Worm (Caenorhabditis elegans) whole organism, young adult: Measurements from ENCODE around the gene C45G9.8.

ENCODE experiments used
- C17E4.6 ChIP-seq: fragments of 200-800 bp; sonication (Bioruptor generic); IDR thresholded peaks from 2 replicates; pipeline ENCODE4 v1.3.6; 2022; ENCODE audit warnings: missing genetic modification reagents, missing genetic modification characterization, missing compliant biosample characterization
- F22D6.2 ChIP-seq: sonication (generic microtip); optimal IDR thresholded peaks from 2 replicates; lab custom pipeline; 2016; ENCODE audit warnings: mild to moderate bottlenecking, missing genetic modification characterization, missing compliant biosample characterization
- F52B5.7 ChIP-seq: sonication (generic microtip); optimal IDR thresholded peaks from 2 replicates; lab custom pipeline; 2016; ENCODE audit warnings: mild to moderate bottlenecking, missing genetic modification characterization, missing compliant biosample characterization
- F57C9.4 ChIP-seq: sonication (generic microtip); optimal IDR thresholded peaks from 2 replicates; lab custom pipeline; 2017; ENCODE audit warnings: mild to moderate bottlenecking, missing genetic modification characterization, missing compliant biosample characterization
- K12H6.12 ChIP-seq: fragments of 200-800 bp; sonication (Bioruptor generic); optimal IDR thresholded peaks from 2 replicates; lab custom pipeline; 2018; ENCODE audit warnings: mild to moderate bottlenecking, missing genetic modification characterization, missing compliant biosample characterization
- Y53G8AR.9 ChIP-seq: fragments of 200-800 bp; sonication (Bioruptor generic); conservative IDR thresholded peaks from 2 replicates; pipeline ENCODE4 v1.3.6; 2022; ENCODE audit warnings: missing genetic modification reagents, missing genetic modification characterization, missing compliant biosample characterization
- Y79H2A.3 ChIP-seq: fragments of 200-800 bp; sonication (Bioruptor generic); conservative IDR thresholded peaks from 2 replicates; pipeline ENCODE4 v1.3.6; 2022; ENCODE audit warnings: missing genetic modification reagents, missing genetic modification characterization, missing compliant biosample characterization
- ama-1 ChIP-seq, 3 experiments: fragments of 150-350 bp in 1 of 3; sonication (generic microtip) in 2 of 3; optimal IDR thresholded peaks; 2 replicates each; lab custom pipeline; 2014 to 2018; ENCODE audit warnings: missing biosample characterization in 2 of 3, missing genetic modification characterization in 2 of 3, missing genetic modification reagents in 2 of 3
- aptf-3 ChIP-seq: fragments of 200-800 bp; sonication (Bioruptor generic); IDR thresholded peaks from 2 replicates; pipeline ENCODE4 v1.3.6; 2022; ENCODE audit warnings: missing genetic modification characterization, missing compliant biosample characterization
- athp-1 ChIP-seq: sonication (generic microtip); optimal IDR thresholded peaks from 2 replicates; lab custom pipeline; 2017; ENCODE audit warnings: mild to moderate bottlenecking, missing genetic modification characterization, missing compliant biosample characterization
- ccch-3 ChIP-seq: fragments of 200-800 bp; sonication (Bioruptor generic); optimal IDR thresholded peaks from 2 replicates; lab custom pipeline; 2018; ENCODE audit warnings: mild to moderate bottlenecking, missing genetic modification characterization, missing compliant biosample characterization
- cebp-1 ChIP-seq, 2 experiments: fragments of 200-800 bp in 1 of 2; sonication (Bioruptor generic) in 1 of 2; sonication (generic microtip) in 1 of 2; IDR thresholded peaks in 1 of 2; optimal IDR thresholded peaks in 1 of 2; 2 replicates each; pipeline versions ENCODE4 v1.3.6 to Lab custom; 2017 to 2022; ENCODE audit warnings: missing compliant biosample characterization in 2 of 2, missing genetic modification characterization in 2 of 2, mild to moderate bottlenecking in 1 of 2, missing genetic modification reagents in 1 of 2, moderate library complexity in 1 of 2
- cebp-2 ChIP-seq: fragments of 200-800 bp; sonication (Bioruptor generic); IDR thresholded peaks from 2 replicates; pipeline ENCODE4 v1.3.6; 2022; ENCODE audit warnings: missing genetic modification characterization, missing compliant biosample characterization
- ceh-58 ChIP-seq: fragments of 200-800 bp; sonication (Bioruptor generic); IDR thresholded peaks from 2 replicates; pipeline ENCODE4 v1.3.6; 2022; ENCODE audit warnings: missing genetic modification characterization, missing compliant biosample characterization
- ceh-91 ChIP-seq: fragments of 200-800 bp; sonication (Bioruptor generic); IDR thresholded peaks from 2 replicates; pipeline ENCODE4 v1.3.6; 2022; ENCODE audit warnings: missing genetic modification reagents, missing genetic modification characterization, missing compliant biosample characterization
- chd-7 ChIP-seq: sonication (generic microtip); optimal IDR thresholded peaks from 2 replicates; lab custom pipeline; 2016; ENCODE audit warnings: mild to moderate bottlenecking, missing genetic modification characterization, moderate library complexity, missing compliant biosample characterization
- efl-1 ChIP-seq: fragments of 150-350 bp; optimal IDR thresholded peaks from 2 replicates; lab custom pipeline; 2014; ENCODE audit warnings: missing biosample characterization, missing genetic modification reagents, missing genetic modification characterization
- egl-18 ChIP-seq: fragments of 200-800 bp; sonication (Bioruptor generic); IDR thresholded peaks from 2 replicates; pipeline ENCODE4 v1.3.6; 2022; ENCODE audit warnings: missing genetic modification reagents, missing genetic modification characterization, missing compliant biosample characterization
- ets-4 ChIP-seq: fragments of 200-800 bp; sonication (Bioruptor generic); optimal IDR thresholded peaks from 2 replicates; lab custom pipeline; 2018; ENCODE audit warnings: mild to moderate bottlenecking, missing genetic modification characterization, missing compliant biosample characterization
- gei-17 ChIP-seq: fragments of 200-800 bp; sonication (Bioruptor generic); optimal IDR thresholded peaks from 2 replicates; lab custom pipeline; 2018; ENCODE audit warnings: mild to moderate bottlenecking, missing genetic modification characterization, missing compliant biosample characterization
- him-1 ChIP-seq: sonication (generic microtip); optimal IDR thresholded peaks from 2 replicates; lab custom pipeline; 2016; ENCODE audit warnings: missing genotype, missing genetic modification reagents, missing genetic modification characterization, missing compliant biosample characterization
- hlh-12 ChIP-seq: sonication (generic microtip); optimal IDR thresholded peaks from 2 replicates; lab custom pipeline; 2016; ENCODE audit warnings: missing genetic modification characterization, missing compliant biosample characterization
- hlh-26 ChIP-seq: fragments of 200-800 bp; sonication (Bioruptor generic); conservative IDR thresholded peaks from 2 replicates; pipeline ENCODE4 v1.3.6; 2022; ENCODE audit warnings: missing genetic modification reagents, missing genetic modification characterization, missing compliant biosample characterization
- hmg-1.2 ChIP-seq: fragments of 200-800 bp; sonication (Bioruptor generic); IDR thresholded peaks from 2 replicates; pipeline ENCODE4 v1.3.6; 2022; ENCODE audit warnings: missing genetic modification reagents, missing genetic modification characterization, missing compliant biosample characterization
- hmg-20 ChIP-seq: fragments of 200-800 bp; sonication (Bioruptor generic); IDR thresholded peaks from 2 replicates; pipeline ENCODE4 v1.3.6; 2022; ENCODE audit warnings: missing genetic modification reagents, missing genetic modification characterization, missing compliant biosample characterization
- lin-26 ChIP-seq: fragments of 200-800 bp; sonication (Bioruptor generic); IDR thresholded peaks from 2 replicates; pipeline ENCODE4 v1.3.6; 2022; ENCODE audit warnings: missing genetic modification reagents, missing genetic modification characterization, missing compliant biosample characterization
- lin-40 ChIP-seq: sonication (generic microtip); optimal IDR thresholded peaks from 2 replicates; lab custom pipeline; 2016; ENCODE audit warnings: missing genetic modification characterization, mild to moderate bottlenecking, missing compliant biosample characterization, missing genotype, missing genetic modification reagents
- lin-54 ChIP-seq: fragments of 200-800 bp; sonication (Bioruptor generic); optimal IDR thresholded peaks from 2 replicates; lab custom pipeline; 2018; ENCODE audit warnings: mild to moderate bottlenecking, missing genetic modification characterization, missing compliant biosample characterization
- lir-1 ChIP-seq: fragments of 200-800 bp; sonication (Bioruptor generic); conservative IDR thresholded peaks from 2 replicates; pipeline ENCODE4 v1.3.6; 2022; ENCODE audit warnings: missing genetic modification reagents, missing genetic modification characterization, missing compliant biosample characterization
- lsl-1 ChIP-seq: fragments of 200-800 bp; sonication (Bioruptor generic); optimal IDR thresholded peaks from 2 replicates; lab custom pipeline; 2018; ENCODE audit warnings: mild to moderate bottlenecking, missing genetic modification characterization, moderate library complexity, missing compliant biosample characterization
- lsy-27 ChIP-seq: sonication (generic microtip); optimal IDR thresholded peaks from 2 replicates; lab custom pipeline; 2017; ENCODE audit warnings: missing genetic modification characterization, mild to moderate bottlenecking, missing compliant biosample characterization, antibody characterized with exemption, missing genotype, borderline replicate concordance; ENCODE audit not compliant: insufficient read depth
- madf-6 ChIP-seq: fragments of 200-800 bp; sonication (Bioruptor generic); IDR thresholded peaks from 2 replicates; pipeline ENCODE4 v1.3.6; 2022; ENCODE audit warnings: missing genetic modification reagents, missing genetic modification characterization, missing compliant biosample characterization
- nfya-1 ChIP-seq: sonication (generic microtip); optimal IDR thresholded peaks from 2 replicates; lab custom pipeline; 2017; ENCODE audit warnings: antibody characterized with exemption, missing compliant biosample characterization, missing genetic modification characterization, borderline replicate concordance; ENCODE audit not compliant: insufficient read depth
- nfyb-1 ChIP-seq: fragments of 200-800 bp; sonication (Bioruptor generic); IDR thresholded peaks from 2 replicates; pipeline ENCODE4 v1.3.6; 2022; ENCODE audit warnings: missing genetic modification reagents, missing genetic modification characterization, missing compliant biosample characterization
- nhr-27 ChIP-seq: fragments of 200-800 bp; sonication (Bioruptor generic); optimal IDR thresholded peaks from 2 replicates; lab custom pipeline; 2018; ENCODE audit warnings: mild to moderate bottlenecking, missing genetic modification characterization, moderate library complexity, missing compliant biosample characterization
- rcor-1 ChIP-seq: fragments of 200-800 bp; sonication (Bioruptor generic); IDR thresholded peaks from 2 replicates; pipeline ENCODE4 v1.3.6; 2022; ENCODE audit warnings: missing genetic modification reagents, missing genetic modification characterization, missing compliant biosample characterization
- sea-2 ChIP-seq: fragments of 200-800 bp; sonication (Bioruptor generic); IDR thresholded peaks from 2 replicates; pipeline ENCODE4 v1.3.6; 2022; ENCODE audit warnings: missing genetic modification characterization, missing compliant biosample characterization
- snpc-1.3 ChIP-seq: sonication (generic microtip); optimal IDR thresholded peaks from 2 replicates; lab custom pipeline; 2017; ENCODE audit warnings: missing genetic modification characterization, mild to moderate bottlenecking, missing compliant biosample characterization, antibody characterized with exemption, moderate library complexity, missing genotype, missing genetic modification reagents; ENCODE audit not compliant: insufficient read depth
- tbp1 ChIP-seq: fragments of 200-800 bp; sonication (Bioruptor generic); optimal IDR thresholded peaks from 2 replicates; lab custom pipeline; 2018; ENCODE audit warnings: mild to moderate bottlenecking, missing genetic modification characterization, missing compliant biosample characterization
- tbx-9 ChIP-seq: sonication (generic microtip); optimal IDR thresholded peaks from 2 replicates; lab custom pipeline; 2016; ENCODE audit warnings: borderline replicate concordance, missing genetic modification characterization, inconsistent platforms, missing compliant biosample characterization
- unc-62 ChIP-seq: fragments of 150-350 bp; optimal IDR thresholded peaks from 2 replicates; lab custom pipeline; 2014; ENCODE audit warnings: missing biosample characterization, missing genetic modification reagents, missing genetic modification characterization
- zfh-2 ChIP-seq: fragments of 200-800 bp; sonication (Bioruptor generic); conservative IDR thresholded peaks from 2 replicates; pipeline ENCODE4 v1.3.6; 2022; ENCODE audit warnings: missing genetic modification reagents, missing genetic modification characterization, missing compliant biosample characterization
- ztf-18 ChIP-seq: sonication (generic microtip); optimal IDR thresholded peaks from 2 replicates; lab custom pipeline; 2016; ENCODE audit warnings: missing genotype, mild to moderate bottlenecking, missing genetic modification characterization, missing compliant biosample characterization
- ztf-28 ChIP-seq: fragments of 200-800 bp; sonication (Bioruptor generic); IDR thresholded peaks from 2 replicates; pipeline ENCODE4 v1.3.6; 2022; ENCODE audit warnings: missing genetic modification reagents, missing genetic modification characterization, missing compliant biosample characterization
- ztf-3 ChIP-seq: fragments of 200-800 bp; sonication (Bioruptor generic); optimal IDR thresholded peaks from 2 replicates; lab custom pipeline; 2018; ENCODE audit warnings: mild to moderate bottlenecking, missing genetic modification characterization, missing compliant biosample characterization

Gene C45G9.8

ce11 chrIII:5080700-5081572, 27.5 kb upstream of the C45G9.8 start (continued):
- TF ChIP-seq ama-1 (optimal IDR thresholded peaks at IDR 0.05; lab: Kevin White, UChicago) (peak; percentile 83), ama-1 (GFP tag; optimal IDR thresholded peaks at IDR 0.05; lab: Kevin White, UChicago) (peak; percentile 81 to 87), tbx-9 (no peak), F52B5.7 (peak; percentile 90), hmg-20 (peak; percentile 49; the same call in 1 of the 2 replicates), athp-1 (tag; lab: Kevin White, UChicago) (peak; percentile 87), zfh-2 (no peak), lin-26 (GFP tag; lab: Robert Waterston, UW) (peak; percentile 94), unc-62 (no peak), aptf-3 (peak; percentile 93), hmg-1.2 (peak; percentile 86), gei-17 (GFP tag; lab: Kevin White, UChicago) (peak; percentile 54), lsl-1 (peak; percentile 61), madf-6 (GFP tag; lab: Robert Waterston, UW) (peak; percentile 87), ccch-3 (GFP tag; lab: Kevin White, UChicago) (no peak), Y53G8AR.9 (GFP tag; lab: Robert Waterston, UW) (peak; percentile 88), tbp1 (GFP tag; lab: Kevin White, UChicago) (peak; percentile 86), nhr-27 (tag; lab: Kevin White, UChicago) (no peak), ztf-28 (GFP tag; lab: Robert Waterston, UW) (peak; percentile 91), K12H6.12 (tag; lab: Kevin White, UChicago) (peak; percentile 51), nfya-1 (tag; lab: Kevin White, UChicago) (no peak), sea-2 (0 out of 2 replicates have a peak, but pooled peaks have one; percentile 52), nfyb-1 (GFP tag; lab: Robert Waterston, UW) (peak; percentile 94), ztf-18 (tag; lab: Kevin White, UChicago) (peak; percentile 78), ztf-3 (GFP tag; lab: Kevin White, UChicago) (peak; percentile 13), snpc-1.3 (tag; lab: Kevin White, UChicago) (peak; percentile 70), lir-1 (GFP tag; lab: Robert Waterston, UW) (peak; percentile 53; the same call in 1 of the 2 replicates), C17E4.6 (GFP tag; lab: Robert Waterston, UW) (peak; percentile 81), hlh-12 (tag; lab: Kevin White, UChicago) (peak; percentile 72), egl-18 (GFP tag; lab: Robert Waterston, UW) (peak; percentile 78), cebp-2 (GFP tag; lab: Robert Waterston, UW) (peak; percentile 86; the same call in 1 of the 2 replicates), Y79H2A.3 (GFP tag; lab: Robert Waterston, UW) (0 out of 2 replicates have a peak, but pooled peaks have one; percentile 35), hlh-26 (GFP tag; lab: Robert Waterston, UW) (no peak), rcor-1 (GFP tag; lab: Robert Waterston, UW) (peak; percentile 78), cebp-1 (GFP tag; IDR thresholded peaks at IDR 0.05; lab: Robert Waterston, UW) (peak; percentile 59), cebp-1 (tag; optimal IDR thresholded peaks at IDR 0.05; lab: Kevin White, UChicago) (peak; percentile 83), lin-40 (peak; percentile 91), efl-1 (GFP tag; lab: Kevin White, UChicago) (peak; percentile 25), lsy-27 (tag; lab: Kevin White, UChicago) (peak; percentile 9), F22D6.2 (tag; lab: Kevin White, UChicago) (peak; percentile 62), chd-7 (tag; lab: Kevin White, UChicago) (peak; percentile 86), ceh-58 (GFP tag; lab: Robert Waterston, UW) (0 out of 2 replicates have a peak, but pooled peaks have one; percentile 84), ceh-91 (GFP tag; lab: Robert Waterston, UW) (no peak; the same call in 1 of the 2 replicates), him-1 (tag; lab: Kevin White, UChicago) (peak; percentile 86), lin-54 (GFP tag; lab: Kevin White, UChicago) (peak; percentile 84), ets-4 (GFP tag; lab: Kevin White, UChicago) (peak; percentile 36), F57C9.4 (tag; lab: Kevin White, UChicago) (no peak)
